Worm (Caenorhabditis elegans) whole organism, L4/young adult: ENCODE data around the gene ucr-1.

Experiments
- dao-5 ChIP-seq: sonication (generic microtip); optimal IDR thresholded peaks from 2 replicates; lab custom pipeline; 2016; ENCODE audit warnings: missing genotype, missing genetic modification characterization, moderate library complexity, missing compliant biosample characterization
- him-1 ChIP-seq: sonication (generic microtip); optimal IDR thresholded peaks from 2 replicates; lab custom pipeline; 2016; ENCODE audit warnings: missing genotype, missing genetic modification reagents, missing genetic modification characterization, missing compliant biosample characterization

DNA sequence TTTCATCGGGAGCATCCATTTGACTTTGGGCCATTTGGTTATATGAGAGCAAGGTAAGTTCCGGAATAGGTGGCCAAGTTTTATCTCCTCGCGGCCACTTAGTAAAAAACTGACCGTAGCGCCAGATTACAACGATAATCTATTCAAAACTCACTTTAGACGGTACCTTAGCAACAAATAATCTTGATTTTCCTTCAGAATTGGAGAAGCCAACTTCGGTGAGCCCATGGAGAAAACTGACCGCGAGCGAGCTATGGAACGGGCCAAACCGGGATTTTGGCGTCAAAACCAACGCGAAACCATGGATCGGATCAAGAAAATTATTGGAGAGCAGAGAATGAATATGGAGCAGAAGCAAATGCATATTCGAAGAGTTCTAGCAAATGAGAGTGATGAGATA, 6.2 kb upstream of the ucr-1 start:
- no peak for TF ChIP-seq him-1
- TF ChIP-seq dao-5 = no peak
